Fruit fly (Drosophila melanogaster): Measurements from ENCODE around the gene Sarm.

The Sarm gene

DNA sequence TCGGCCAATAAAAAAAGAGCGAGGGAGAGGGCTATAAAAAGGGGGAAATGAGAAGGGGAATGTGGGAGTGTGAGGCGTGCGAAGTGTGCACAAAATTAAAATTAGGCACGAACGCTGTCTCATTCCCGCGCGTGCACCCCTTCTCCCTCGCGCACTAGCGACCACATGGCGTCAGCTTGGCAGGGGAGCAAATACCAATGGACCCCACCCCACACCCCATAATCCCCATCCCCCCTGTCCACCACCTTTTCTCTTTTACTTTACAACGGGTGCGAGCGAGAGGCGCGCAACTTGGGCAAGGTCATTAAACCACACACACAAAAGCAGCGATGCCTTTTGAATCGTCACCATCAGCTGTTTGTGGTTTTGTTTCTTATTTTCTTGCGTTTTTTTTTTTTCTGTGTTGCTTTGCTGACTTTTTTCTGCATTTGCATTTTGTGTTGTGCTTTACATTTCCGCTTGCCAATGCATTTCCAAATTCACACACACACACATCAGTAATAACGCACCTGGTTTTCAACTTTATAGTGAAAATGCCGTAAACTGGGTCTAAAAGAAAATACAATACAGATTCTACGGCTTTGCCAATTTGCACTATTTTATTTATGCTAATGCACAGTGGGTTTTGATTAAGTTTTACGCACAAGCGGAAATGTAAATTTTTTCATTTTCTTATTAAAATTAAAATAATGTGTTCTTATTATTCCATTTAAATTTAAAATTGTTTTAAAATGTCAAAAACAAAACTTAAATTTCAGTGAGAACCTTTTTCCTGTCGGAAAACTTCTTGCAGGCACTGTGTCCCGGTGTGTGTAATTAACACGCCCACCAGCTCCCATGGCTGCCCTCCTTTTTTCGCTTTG, 39.2 kb upstream of the Sarm start (continued):
- TF ChIP-seq tio (GFP tag; optimal IDR thresholded peaks at IDR 0.05) (peak; percentile 31), zfh1 (GFP tag; IDR thresholded peaks at IDR 0.05) (peak; percentile 63; the same call in 1 of the 3 replicates), fd3F (GFP tag; optimal IDR thresholded peaks at IDR 0.05) (peak; percentile 18), CG7357 (GFP tag; IDR thresholded peaks at IDR 0.05) (peak; percentile 43; the same call in 1 of the 3 replicates), CG7963 (GFP tag; IDR thresholded peaks at IDR 0.05; ENCODE audit: partially characterized antibody) (no peak), Adf1 (GFP tag; IDR thresholded peaks at IDR 0.05) (no peak), bigmax (GFP tag; optimal IDR thresholded peaks at IDR 0.05) (no peak), Sry-δ (GFP tag; optimal IDR thresholded peaks at IDR 0.05) (no peak), Ets65A (GFP tag) (peak; percentile 49), pum (GFP tag; optimal IDR thresholded peaks at IDR 0.05) (no peak), CG32767 (GFP tag; IDR thresholded peaks at IDR 0.05) (no peak), pita (GFP tag; optimal IDR thresholded peaks at IDR 0.05) (no peak), salm (tag; optimal IDR thresholded peaks at IDR 0.05) (no peak), psq (GFP tag; optimal IDR thresholded peaks at IDR 0.05) (no peak), lola (GFP tag; optimal IDR thresholded peaks at IDR 0.05) (no peak), CG17186 (GFP tag; optimal IDR thresholded peaks at IDR 0.05) (no peak), en (GFP tag; optimal IDR thresholded peaks at IDR 0.05) (no peak), yki (optimal IDR thresholded peaks at IDR 0.05) (no peak), bsh (GFP tag; optimal IDR thresholded peaks at IDR 0.05) (peak; percentile 16 to 21), Elba2 (GFP tag; optimal IDR thresholded peaks at IDR 0.05) (no peak), MESR4 (GFP tag; optimal IDR thresholded peaks at IDR 0.05) (no peak), CG12219 (GFP tag; optimal IDR thresholded peaks at IDR 0.05) (no peak), sd (tag; optimal IDR thresholded peaks at IDR 0.05) (peak; percentile 100), Lim3 (GFP tag; IDR thresholded peaks at IDR 0.05) (no peak), Atf3 (GFP tag; optimal IDR thresholded peaks at IDR 0.05) (no peak), CG2712 (tag; optimal IDR thresholded peaks at IDR 0.05) (peak; percentile 55), CG14710 (tag; optimal IDR thresholded peaks at IDR 0.05) (peak; percentile 5), Scr (GFP tag; IDR thresholded peaks at IDR 0.05; ENCODE audit: partially characterized antibody) (no peak), CG13424 (tag; optimal IDR thresholded peaks at IDR 0.05) (peak; percentile 36), HLHmδ (GFP tag; optimal IDR thresholded peaks at IDR 0.05) (peak; percentile 52), Dip2 (GFP tag; IDR thresholded peaks at IDR 0.05) (no peak), otp (GFP tag; IDR thresholded peaks at IDR 0.05) (no peak), ranshi (GFP tag; IDR thresholded peaks at IDR 0.05) (peak; percentile 60; the same call in 1 of the 2 replicates), CG7556 (GFP tag; optimal IDR thresholded peaks at IDR 0.05) (peak; percentile 37), CG31388 (GFP tag; optimal IDR thresholded peaks at IDR 0.05) (no peak), CG1792 (GFP tag; optimal IDR thresholded peaks at IDR 0.05) (no peak), trem (tag; optimal IDR thresholded peaks at IDR 0.05) (no peak), Abd-B (GFP tag; optimal IDR thresholded peaks at IDR 0.05) (peak; percentile 69), HLH3B (GFP tag; IDR thresholded peaks at IDR 0.05) (peak; percentile 68), CG15011 (GFP tag; optimal IDR thresholded peaks at IDR 0.05) (peak; percentile 16), hbn (GFP tag; IDR thresholded peaks at IDR 0.05; ENCODE audit: partially characterized antibody) (no peak), grau (tag; optimal IDR thresholded peaks at IDR 0.05) (peak; percentile 52), Doc2 (GFP tag; IDR thresholded peaks at IDR 0.05) (no peak), CG18262 (tag; optimal IDR thresholded peaks at IDR 0.05) (peak; percentile 54), HmgD (GFP tag; optimal IDR thresholded peaks at IDR 0.05) (no peak), zfh2 (GFP tag; optimal IDR thresholded peaks at IDR 0.05) (peak; percentile 5), lov (optimal IDR thresholded peaks at IDR 0.05) (no peak), lov (GFP tag; IDR thresholded peaks at IDR 0.05) (0 out of 3 replicates have a peak, but pooled peaks have one; percentile 49), slou (GFP tag; optimal IDR thresholded peaks at IDR 0.05) (no peak), Drgx (GFP tag; IDR thresholded peaks at IDR 0.05) (peak; percentile 69)

Measured in whole organism, embryonic.